Worm (Caenorhabditis elegans): ENCODE results near the gene cst-1.

cst-1 gene

DNA sequence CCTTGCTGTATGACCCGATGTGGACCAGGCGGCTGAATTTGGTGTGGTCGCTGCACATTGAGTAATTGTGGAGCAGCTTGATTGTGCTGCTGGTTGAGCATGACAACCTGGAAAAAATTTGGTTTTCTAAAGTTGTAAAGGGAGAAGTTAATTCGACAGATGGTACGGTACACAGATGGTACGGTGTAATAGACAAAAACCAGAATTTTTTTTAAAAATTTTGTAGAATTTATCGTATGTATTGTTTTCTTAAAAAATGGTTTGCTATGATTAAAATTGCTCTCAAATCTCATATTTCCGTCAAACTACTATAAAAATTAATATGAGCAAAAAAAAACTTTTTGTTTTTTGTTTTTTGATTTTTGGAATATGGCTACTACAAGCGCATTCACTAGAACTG, 32.6 kb upstream of the cst-1 start, which contains the start of gene pqn-15:
Gene pqn-15 (minus strand): TSS at position 101 of the 400 bp plus-strand sequence.
- no peak for TF ChIP-seq nhr-25 (tag; optimal IDR thresholded peaks at IDR 0.05)
- TF ChIP-seq sma-3 (GFP tag; optimal IDR thresholded peaks at IDR 0.05) = no peak
- no peak for TF ChIP-seq ztf-1 (GFP tag; conservative IDR thresholded peaks at IDR 0.05)
- TF ChIP-seq Y55F3AM.14 (GFP tag; optimal IDR thresholded peaks at IDR 0.05) = no peak
- TF ChIP-seq elt-1 (tag; optimal IDR thresholded peaks at IDR 0.05) = no peak
- TF ChIP-seq F13H6.1 (tag; optimal IDR thresholded peaks at IDR 0.05) = no peak
- TF ChIP-seq nhr-6 (tag; optimal IDR thresholded peaks at IDR 0.05) = no peak
- TF ChIP-seq lsy-2 (tag; optimal IDR thresholded peaks at IDR 0.05) = no peak
- no peak for TF ChIP-seq ceh-82 (tag; optimal IDR thresholded peaks at IDR 0.05)
- TF ChIP-seq aly-2 (tag; optimal IDR thresholded peaks at IDR 0.05) = no peak
- TF ChIP-seq ceh-16 (tag; optimal IDR thresholded peaks at IDR 0.05) = no peak
- no peak for TF ChIP-seq elt-3 (tag; optimal IDR thresholded peaks at IDR 0.05)
- no peak for TF ChIP-seq peb-1 (tag; optimal IDR thresholded peaks at IDR 0.05)

DNA sequence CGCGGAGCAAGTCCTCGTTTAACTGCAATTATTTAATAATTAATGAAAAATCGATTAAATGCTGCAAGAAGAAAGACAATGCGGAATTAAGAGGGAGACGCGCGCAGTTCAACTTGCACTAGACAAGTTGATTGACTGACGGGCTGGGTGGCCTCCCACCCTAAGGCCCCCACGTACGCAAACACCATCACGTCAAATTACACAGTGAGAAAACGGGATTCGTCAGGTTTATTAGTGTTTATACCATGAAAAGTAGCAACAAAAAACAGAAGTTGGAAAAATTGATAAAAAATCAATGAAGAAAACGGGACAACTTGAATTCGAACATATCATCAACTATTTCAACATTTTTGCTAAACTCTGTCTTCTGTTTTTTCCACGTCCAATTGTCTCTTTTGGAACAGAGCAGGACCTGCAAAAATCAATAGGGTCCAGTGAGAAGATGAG, 31.9 kb upstream of the cst-1 start:
- TF ChIP-seq lin-39 (tag; optimal IDR thresholded peaks at IDR 0.05) = no peak
- peak; percentile 39 for TF ChIP-seq F13H6.1 (tag; optimal IDR thresholded peaks at IDR 0.05)
- peak; percentile 8 for TF ChIP-seq lin-13 (GFP tag; optimal IDR thresholded peaks at IDR 0.05)
- TF ChIP-seq unc-55 (GFP tag; optimal IDR thresholded peaks at IDR 0.05) = peak; percentile 51
- no peak for TF ChIP-seq gmeb-1 (tag; optimal IDR thresholded peaks at IDR 0.05)
- no peak for TF ChIP-seq snpc-4 (tag; optimal IDR thresholded peaks at IDR 0.05)
- TF ChIP-seq fos-1 (tag; optimal IDR thresholded peaks at IDR 0.05) = peak; percentile 15
- no peak for TF ChIP-seq ztf-1 (GFP tag; conservative IDR thresholded peaks at IDR 0.05)
- peak; percentile 37 for TF ChIP-seq sma-9 (GFP tag; optimal IDR thresholded peaks at IDR 0.05)
- no peak for TF ChIP-seq sma-9 (tag; optimal IDR thresholded peaks at IDR 0.05)
- TF ChIP-seq nhr-10 (tag; optimal IDR thresholded peaks at IDR 0.05) = no peak
- TF ChIP-seq crh-2 (tag; optimal IDR thresholded peaks at IDR 0.05) = peak; percentile 38
- no peak for TF ChIP-seq mbf-1 (tag; optimal IDR thresholded peaks at IDR 0.05)
- TF ChIP-seq C34F6.9 (tag; optimal IDR thresholded peaks at IDR 0.05) = peak; percentile 51
- TF ChIP-seq nhr-129 (tag; optimal IDR thresholded peaks at IDR 0.05) = peak; percentile 4

DNA sequence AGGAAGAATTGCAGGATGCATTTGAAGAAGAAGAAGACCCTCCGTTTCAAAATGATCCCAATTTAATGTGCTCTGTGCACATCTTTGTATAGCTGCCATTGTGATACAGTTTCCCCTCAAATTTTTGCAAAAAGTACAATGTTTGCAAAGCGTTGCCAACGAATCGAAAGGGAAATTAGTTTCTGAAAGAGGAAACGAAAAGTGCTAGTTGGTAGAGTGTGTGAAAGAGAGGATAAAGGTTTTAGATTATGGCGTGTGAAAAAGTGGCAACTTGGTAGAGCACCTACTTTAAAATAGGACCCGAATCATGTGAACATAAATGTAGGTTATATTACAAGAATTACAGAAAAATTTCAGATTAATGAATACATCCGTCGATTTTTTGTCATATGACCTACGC, 27.8 kb upstream of the cst-1 start, which contains the start of gene C52B9.8:
Gene C52B9.8 (minus strand): TSS at position 101 of the 400 bp plus-strand sequence.
- no peak for TF ChIP-seq nhr-129 (tag; optimal IDR thresholded peaks at IDR 0.05)
- no peak for TF ChIP-seq skn-1 (tag; optimal IDR thresholded peaks at IDR 0.05)
- no peak for TF ChIP-seq sma-9 (GFP tag; optimal IDR thresholded peaks at IDR 0.05)
- TF ChIP-seq sma-9 (tag; optimal IDR thresholded peaks at IDR 0.05) = no peak
- no peak for TF ChIP-seq ztf-4 (tag; optimal IDR thresholded peaks at IDR 0.05)
- no peak for TF ChIP-seq unc-55 (GFP tag; optimal IDR thresholded peaks at IDR 0.05)
- no peak for TF ChIP-seq fos-1 (tag; optimal IDR thresholded peaks at IDR 0.05)
- no peak for TF ChIP-seq ceh-16 (tag; optimal IDR thresholded peaks at IDR 0.05)
- TF ChIP-seq nhr-10 (tag; optimal IDR thresholded peaks at IDR 0.05) = no peak
- no peak for TF ChIP-seq dmd-4 (tag; optimal IDR thresholded peaks at IDR 0.05)
- no peak for TF ChIP-seq mab-5 (tag; optimal IDR thresholded peaks at IDR 0.05)
- TF ChIP-seq R02D3.7 (tag; optimal IDR thresholded peaks at IDR 0.05) = no peak

DNA sequence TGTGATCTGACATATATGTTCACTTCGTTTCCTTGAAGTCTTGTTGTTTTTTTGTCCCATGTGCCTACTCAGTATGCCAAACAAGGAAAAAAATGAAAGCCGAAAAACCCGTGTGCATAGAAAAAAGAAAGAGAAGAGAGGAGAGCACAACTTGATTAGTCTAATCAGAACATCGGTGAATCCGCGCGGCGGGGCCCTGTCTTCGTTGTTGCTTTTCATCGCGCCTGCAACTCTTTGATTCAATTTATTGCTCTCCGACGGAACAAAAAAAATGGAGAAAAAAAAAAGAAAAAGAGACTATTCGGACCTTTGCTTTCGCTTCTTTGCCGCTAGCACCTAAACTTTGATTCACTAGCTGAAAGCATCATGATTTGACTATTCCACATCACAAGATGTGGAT, 24.5 kb upstream of the cst-1 start:
- peak; percentile 5 for TF ChIP-seq sem-4 (tag; optimal IDR thresholded peaks at IDR 0.05)
- TF ChIP-seq egl-27 (tag; optimal IDR thresholded peaks at IDR 0.05) = no peak
- no peak for TF ChIP-seq R02D3.7 (tag; optimal IDR thresholded peaks at IDR 0.05)
- no peak for TF ChIP-seq unc-55 (GFP tag; optimal IDR thresholded peaks at IDR 0.05)

DNA sequence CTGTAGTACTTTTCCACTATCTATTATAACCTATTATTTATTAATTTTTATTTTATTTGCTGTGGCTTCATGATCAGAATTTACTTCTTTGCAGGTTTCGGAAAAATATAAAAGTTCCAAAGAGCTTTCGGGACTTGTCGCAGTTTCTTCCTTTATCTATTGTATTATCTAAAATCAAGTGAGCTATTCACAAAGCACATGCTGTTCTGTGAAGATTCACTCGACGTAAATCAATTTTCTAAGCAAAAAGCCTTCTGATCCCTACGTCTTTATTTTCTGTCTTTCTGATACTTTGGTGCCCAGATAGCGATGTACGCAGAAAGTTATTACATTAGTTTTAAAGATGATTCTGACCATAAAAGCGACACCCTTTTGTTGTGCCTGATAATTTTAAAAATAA, 22.3 kb upstream of the cst-1 start:
- no peak for TF ChIP-seq zag-1 (tag; optimal IDR thresholded peaks at IDR 0.05)
- TF ChIP-seq sma-9 (GFP tag; optimal IDR thresholded peaks at IDR 0.05) = peak; percentile 20
- no peak for TF ChIP-seq sma-9 (tag; optimal IDR thresholded peaks at IDR 0.05)

DNA sequence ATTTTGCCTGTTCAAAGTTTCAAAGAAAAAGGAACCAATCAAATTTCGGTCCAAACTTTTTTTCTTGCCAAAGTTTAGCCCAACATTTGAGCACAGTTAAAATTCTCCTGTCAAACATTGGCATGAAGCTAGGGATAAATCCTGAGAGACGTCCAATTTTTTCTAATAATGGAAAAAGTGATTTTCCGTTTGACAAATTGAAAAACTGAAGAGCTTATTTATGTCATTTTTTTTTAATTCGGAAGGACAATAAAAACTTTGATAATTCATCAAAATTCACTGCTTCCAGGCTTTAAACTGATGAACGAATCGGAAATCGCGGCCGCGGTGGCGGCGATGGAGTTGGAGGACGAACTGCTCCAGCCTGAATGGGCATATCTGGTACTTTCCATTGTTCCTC, 18.9 kb upstream of the cst-1 start, which contains the start of gene dop-6:
Gene dop-6 (plus strand): TSS at position 301 of the 400 bp plus-strand sequence.
- no peak for TF ChIP-seq alr-1 (tag; optimal IDR thresholded peaks at IDR 0.05)
- no peak for TF ChIP-seq mab-5 (tag; optimal IDR thresholded peaks at IDR 0.05)
- TF ChIP-seq egl-27 (tag; optimal IDR thresholded peaks at IDR 0.05) = no peak
- no peak for TF ChIP-seq nhr-237 (tag; optimal IDR thresholded peaks at IDR 0.05)

All from whole organism, L2 larva.